Worm (Caenorhabditis elegans) whole organism, L3 larva: ENCODE results near the gene C15H7.4.

Experiments
- ama-1 ChIP-seq: fragments of 150-350 bp; optimal IDR thresholded peaks from 2 replicates; lab custom pipeline; 2018
- ceh-82 ChIP-seq: fragments of 150-350 bp; optimal IDR thresholded peaks from 2 replicates; lab custom pipeline; 2014; ENCODE audit warnings: missing biosample characterization, missing genetic modification characterization
- egl-27 ChIP-seq: sonication (generic microtip); optimal IDR thresholded peaks from 4 replicates; lab custom pipeline; 2017; ENCODE audit warnings: missing biosample characterization, missing genetic modification reagents, missing genetic modification characterization
- elt-2 ChIP-seq: sonication (generic microtip); optimal IDR thresholded peaks from 2 replicates; lab custom pipeline; 2016; ENCODE audit warnings: missing genetic modification reagents, mild to moderate bottlenecking, missing genetic modification characterization, missing compliant biosample characterization
- fkh-10 ChIP-seq: sonication (generic microtip); optimal IDR thresholded peaks from 2 replicates; lab custom pipeline; 2017; ENCODE audit warnings: missing biosample characterization, missing genetic modification reagents, missing genetic modification characterization
- fos-1 ChIP-seq: fragments of 150-350 bp; optimal IDR thresholded peaks from 2 replicates; lab custom pipeline; 2014; ENCODE audit warnings: missing biosample characterization, missing genetic modification characterization
- nhr-11 ChIP-seq: fragments of 150-350 bp; optimal IDR thresholded peaks from 2 replicates; lab custom pipeline; 2014; ENCODE audit warnings: missing biosample characterization, missing genetic modification characterization
- nhr-12 ChIP-seq: fragments of 150-350 bp; optimal IDR thresholded peaks from 2 replicates; lab custom pipeline; 2014; ENCODE audit warnings: missing biosample characterization, missing genetic modification characterization
- nhr-28 ChIP-seq: fragments of 150-350 bp; optimal IDR thresholded peaks from 2 replicates; lab custom pipeline; 2014; ENCODE audit warnings: missing biosample characterization, missing genetic modification characterization
- nhr-43 ChIP-seq: sonication (generic microtip); optimal IDR thresholded peaks from 2 replicates; lab custom pipeline; 2016; ENCODE audit warnings: mild to moderate bottlenecking, missing genetic modification characterization, missing compliant biosample characterization; ENCODE audit not compliant: poor library complexity, severe bottlenecking
- unc-62 ChIP-seq: fragments of 150-350 bp; sonication (generic microtip); optimal IDR thresholded peaks from 4 replicates; lab custom pipeline; 2014; ENCODE audit warnings: missing biosample characterization, missing genetic modification reagents, missing genetic modification characterization

ce11 chrIII:9666668-9667067, 11.0 kb upstream of the C15H7.4 start:
- TF ChIP-seq elt-2 = no peak
- TF ChIP-seq ceh-82 = no peak
- no peak for TF ChIP-seq nhr-12 (tag; lab: Kevin White, UChicago)
- TF ChIP-seq nhr-11 (tag; lab: Kevin White, UChicago) = no peak
- TF ChIP-seq fos-1 (tag; lab: Kevin White, UChicago) = no peak
- no peak for TF ChIP-seq nhr-28 (tag; lab: Kevin White, UChicago)
- TF ChIP-seq fkh-10 (GFP tag; lab: Kevin White, UChicago) = no peak
- no peak for TF ChIP-seq ama-1 (lab: Kevin White, UChicago)
- no peak for TF ChIP-seq unc-62 (GFP tag; lab: Kevin White, UChicago)
- TF ChIP-seq egl-27 (tag; lab: Kevin White, UChicago) = no peak
- TF ChIP-seq nhr-43 = no peak
